Worm (Caenorhabditis elegans) whole organism, L4 larva: ENCODE measurements around the gene spp-22.
A peak's percentile ranks its signal among the peaks of the same experiment; 100 is the strongest.

Source experiments
- D1046.2 ChIP-seq: fragments of 200-800 bp; sonication (Bioruptor generic); IDR thresholded peaks from 2 replicates; pipeline ENCODE4 v1.3.6; 2022; ENCODE audit warnings: missing genetic modification characterization, missing compliant biosample characterization
- F26F4.8 ChIP-seq: fragments of 200-800 bp; sonication (Bioruptor generic); conservative IDR thresholded peaks from 2 replicates; pipeline ENCODE4 v1.3.6; 2022; ENCODE audit warnings: missing genetic modification characterization, missing compliant biosample characterization
- R02D3.7 ChIP-seq: fragments of 150-350 bp; sonication (generic microtip); optimal IDR thresholded peaks from 3 replicates; lab custom pipeline; 2014; ENCODE audit warnings: missing biosample characterization, missing genetic modification characterization
- Y105C5A.15 ChIP-seq: fragments of 200-800 bp; sonication (Bioruptor generic); IDR thresholded peaks from 2 replicates; pipeline ENCODE4 v1.3.6; 2022; ENCODE audit warnings: missing genetic modification characterization, missing compliant biosample characterization
- Y48G9A.11 ChIP-seq: fragments of 200-800 bp; sonication (Bioruptor generic); IDR thresholded peaks from 2 replicates; pipeline ENCODE4 v1.3.6; 2022; ENCODE audit warnings: missing genetic modification reagents, missing genetic modification characterization, missing compliant biosample characterization
- Y5F2A.4 ChIP-seq: fragments of 200-800 bp; sonication (Bioruptor generic); optimal IDR thresholded peaks from 2 replicates; lab custom pipeline; 2018; ENCODE audit warnings: mild to moderate bottlenecking, missing genetic modification characterization, missing compliant biosample characterization
- ZK337.2 ChIP-seq: fragments of 200-800 bp; sonication (Bioruptor generic); IDR thresholded peaks from 2 replicates; pipeline ENCODE4 v1.3.6; 2022; ENCODE audit warnings: missing genetic modification reagents, missing genetic modification characterization, missing compliant biosample characterization
- aha-1 ChIP-seq: fragments of 150-350 bp; peaks from one replicate; lab custom pipeline; 2014; ENCODE audit warnings: missing biosample characterization, missing genetic modification characterization
- attf-4 ChIP-seq: sonication (generic microtip); optimal IDR thresholded peaks from 3 replicates; lab custom pipeline; 2017; ENCODE audit warnings: missing biosample characterization, missing genetic modification characterization
- ceh-20 ChIP-seq: fragments of 200-800 bp; sonication (Bioruptor generic); IDR thresholded peaks from 2 replicates; pipeline ENCODE4 v1.3.6; 2022; ENCODE audit warnings: missing genetic modification reagents, missing genetic modification characterization, missing compliant biosample characterization
- ceh-28 ChIP-seq: fragments of 150-350 bp; optimal IDR thresholded peaks from 2 replicates; lab custom pipeline; 2014; ENCODE audit warnings: missing biosample characterization, missing genetic modification reagents, missing genetic modification characterization
- ceh-82 ChIP-seq: sonication (generic microtip); optimal IDR thresholded peaks from 2 replicates; lab custom pipeline; 2017; ENCODE audit warnings: missing biosample characterization, missing genetic modification characterization
- cey-2 ChIP-seq: sonication (generic microtip); optimal IDR thresholded peaks from 3 replicates; lab custom pipeline; 2017; ENCODE audit warnings: missing genetic modification characterization, mild to moderate bottlenecking, missing compliant biosample characterization, antibody characterized with exemption, borderline replicate concordance; ENCODE audit not compliant: insufficient read depth
- ctbp-1 ChIP-seq: fragments of 200-800 bp; sonication (Bioruptor generic); IDR thresholded peaks from 2 replicates; pipeline ENCODE4 v1.3.6; 2022; ENCODE audit warnings: missing genetic modification reagents, missing genetic modification characterization, missing compliant biosample characterization
- daf-19 ChIP-seq: fragments of 200-800 bp; sonication (Bioruptor generic); conservative IDR thresholded peaks from 2 replicates; pipeline ENCODE4 v1.3.6; 2022; ENCODE audit warnings: missing genetic modification characterization, missing compliant biosample characterization
- dmd-6 ChIP-seq: fragments of 200-800 bp; sonication (Bioruptor generic); IDR thresholded peaks from 2 replicates; pipeline ENCODE4 v1.3.6; 2022; ENCODE audit warnings: missing genetic modification reagents, missing genetic modification characterization, missing compliant biosample characterization
- duxl-1 ChIP-seq: sonication (generic microtip); optimal IDR thresholded peaks from 2 replicates; lab custom pipeline; 2016; ENCODE audit warnings: mild to moderate bottlenecking, missing genetic modification characterization, moderate library complexity, missing compliant biosample characterization; ENCODE audit not compliant: poor library complexity
- dve-1 ChIP-seq: sonication (generic microtip); optimal IDR thresholded peaks from 2 replicates; lab custom pipeline; 2017; ENCODE audit warnings: antibody characterized with exemption, mild to moderate bottlenecking, missing genetic modification characterization, missing compliant biosample characterization; ENCODE audit not compliant: insufficient read depth
- egl-27 ChIP-seq: sonication (generic microtip); optimal IDR thresholded peaks from 3 replicates; lab custom pipeline; 2017; ENCODE audit warnings: missing biosample characterization, missing genetic modification reagents, missing genetic modification characterization
- egl-43 ChIP-seq: fragments of 200-800 bp; sonication (Bioruptor generic); IDR thresholded peaks from 2 replicates; pipeline ENCODE4 v1.3.6; 2022; ENCODE audit warnings: missing genetic modification reagents, missing genetic modification characterization, missing compliant biosample characterization
- fkh-10 ChIP-seq: fragments of 150-350 bp; optimal IDR thresholded peaks from 2 replicates; lab custom pipeline; 2014; ENCODE audit warnings: missing biosample characterization, missing genetic modification reagents, missing genetic modification characterization
- hif-1 ChIP-seq, 2 experiments: sonication (generic microtip); optimal IDR thresholded peaks; 2 replicates each; lab custom pipeline; 2016 to 2017; ENCODE audit warnings: missing compliant biosample characterization in 2 of 2, missing genetic modification characterization in 2 of 2, missing genetic modification reagents in 2 of 2, missing genotype in 2 of 2, mild to moderate bottlenecking in 1 of 2
- hlh-30 ChIP-seq: sonication (generic microtip); optimal IDR thresholded peaks from 2 replicates; lab custom pipeline; 2017; ENCODE audit warnings: antibody characterized with exemption, mild to moderate bottlenecking, missing genetic modification characterization, missing compliant biosample characterization; ENCODE audit not compliant: insufficient read depth
- hmg-1.1 ChIP-seq: fragments of 200-800 bp; sonication (Bioruptor generic); IDR thresholded peaks from 2 replicates; pipeline ENCODE4 v1.3.6; 2022; ENCODE audit warnings: missing genetic modification reagents, missing genetic modification characterization, missing compliant biosample characterization
- jun-1 ChIP-seq: fragments of 150-350 bp; optimal IDR thresholded peaks from 2 replicates; lab custom pipeline; 2014; ENCODE audit warnings: missing biosample characterization, missing genetic modification reagents, missing genetic modification characterization
- lin-13 ChIP-seq: fragments of 150-350 bp; optimal IDR thresholded peaks from 2 replicates; lab custom pipeline; 2014; ENCODE audit warnings: missing biosample characterization, missing genetic modification reagents, missing genetic modification characterization
- lin-29 ChIP-seq: fragments of 200-800 bp; sonication (Bioruptor generic); IDR thresholded peaks from 2 replicates; pipeline ENCODE4 v1.3.6; 2022; ENCODE audit warnings: missing genetic modification reagents, missing genetic modification characterization, missing compliant biosample characterization
- lin-38 ChIP-seq: fragments of 200-800 bp; sonication (Bioruptor generic); IDR thresholded peaks from 2 replicates; pipeline ENCODE4 v1.3.6; 2022; ENCODE audit warnings: missing genetic modification reagents, missing genetic modification characterization, missing compliant biosample characterization
- lir-3 ChIP-seq: sonication (generic microtip); optimal IDR thresholded peaks from 2 replicates; lab custom pipeline; 2016; ENCODE audit warnings: mild to moderate bottlenecking, missing genetic modification characterization, missing compliant biosample characterization
- lsy-2 ChIP-seq, 2 experiments: fragments of 150-350 bp in 1 of 2; sonication (generic microtip) in 1 of 2; optimal IDR thresholded peaks; 2 replicates each; lab custom pipeline; 2014 to 2017; ENCODE audit warnings: missing biosample characterization in 2 of 2, missing genetic modification characterization in 2 of 2
- madf-5 ChIP-seq, 2 experiments: fragments of 200-800 bp; sonication (Bioruptor generic); IDR thresholded peaks; 2 replicates each; pipeline ENCODE4 v1.3.6; 2022; ENCODE audit warnings: missing compliant biosample characterization in 2 of 2, missing genetic modification characterization in 2 of 2
- madf-9 ChIP-seq: fragments of 200-800 bp; sonication (Bioruptor generic); conservative IDR thresholded peaks from 2 replicates; pipeline ENCODE4 v1.3.6; 2022; ENCODE audit warnings: missing genetic modification reagents, missing genetic modification characterization, missing compliant biosample characterization
- mdl-1 ChIP-seq, 2 experiments: fragments of 150-350 bp in 1 of 2; sonication (generic microtip) in 1 of 2; optimal IDR thresholded peaks; 2 replicates each; lab custom pipeline; 2014 to 2017; ENCODE audit warnings: missing biosample characterization in 2 of 2, missing genetic modification characterization in 2 of 2
- mxl-2 ChIP-seq: fragments of 200-800 bp; sonication (Bioruptor generic); conservative IDR thresholded peaks from 2 replicates; pipeline ENCODE4 v1.3.6; 2022; ENCODE audit warnings: missing genetic modification reagents, missing genetic modification characterization, missing compliant biosample characterization
- nhr-10 ChIP-seq: fragments of 150-350 bp; optimal IDR thresholded peaks from 2 replicates; lab custom pipeline; 2014; ENCODE audit warnings: missing biosample characterization, missing genetic modification characterization
- nhr-11 ChIP-seq: fragments of 150-350 bp; optimal IDR thresholded peaks from 2 replicates; lab custom pipeline; 2014; ENCODE audit warnings: missing biosample characterization, missing genetic modification characterization
- nhr-25 ChIP-seq: sonication (generic microtip); optimal IDR thresholded peaks from 2 replicates; lab custom pipeline; 2017; ENCODE audit warnings: missing genetic modification characterization, mild to moderate bottlenecking, missing compliant biosample characterization, antibody characterized with exemption, moderate library complexity, borderline replicate concordance; ENCODE audit not compliant: insufficient read depth
- nhr-28 ChIP-seq: fragments of 150-350 bp; optimal IDR thresholded peaks from 2 replicates; lab custom pipeline; 2014; ENCODE audit warnings: missing biosample characterization, missing genetic modification characterization
- nhr-48 ChIP-seq: sonication (generic microtip); optimal IDR thresholded peaks from 2 replicates; lab custom pipeline; 2016; ENCODE audit warnings: mild to moderate bottlenecking, missing genetic modification characterization, missing compliant biosample characterization
- nhr-6 ChIP-seq: fragments of 150-350 bp; optimal IDR thresholded peaks from 2 replicates; lab custom pipeline; 2014; ENCODE audit warnings: missing biosample characterization, missing genetic modification characterization
- nhr-76 ChIP-seq: fragments of 150-350 bp; optimal IDR thresholded peaks from 2 replicates; lab custom pipeline; 2014; ENCODE audit warnings: missing biosample characterization, missing genetic modification characterization
- nhr-77 ChIP-seq: fragments of 150-350 bp; optimal IDR thresholded peaks from 2 replicates; lab custom pipeline; 2014; ENCODE audit warnings: missing biosample characterization, missing genetic modification characterization
- rbr-2 ChIP-seq: sonication (generic microtip); optimal IDR thresholded peaks from 2 replicates; lab custom pipeline; 2016; ENCODE audit warnings: missing genotype, missing genetic modification characterization, missing compliant biosample characterization
- snpc-4 ChIP-seq: fragments of 150-350 bp; optimal IDR thresholded peaks from 2 replicates; lab custom pipeline; 2014; ENCODE audit warnings: missing biosample characterization, missing genetic modification characterization
- spr-1 ChIP-seq: sonication (generic microtip); optimal IDR thresholded peaks from 2 replicates; lab custom pipeline; 2016; ENCODE audit warnings: mild to moderate bottlenecking, missing genetic modification characterization, missing compliant biosample characterization
- spr-3 ChIP-seq: fragments of 200-800 bp; sonication (Bioruptor generic); optimal IDR thresholded peaks from 2 replicates; lab custom pipeline; 2018; ENCODE audit warnings: mild to moderate bottlenecking, missing genetic modification characterization, missing compliant biosample characterization
- tra-1 ChIP-seq: fragments of 200-800 bp; sonication (Bioruptor generic); IDR thresholded peaks from 2 replicates; pipeline ENCODE4 v1.3.6; 2022; ENCODE audit warnings: missing genetic modification reagents, missing genetic modification characterization, missing compliant biosample characterization
- zfp-2 ChIP-seq: sonication (generic microtip); optimal IDR thresholded peaks from 2 replicates; lab custom pipeline; 2016; ENCODE audit warnings: mild to moderate bottlenecking, missing genetic modification characterization, missing compliant biosample characterization
- zip-11 ChIP-seq: fragments of 200-800 bp; sonication (Bioruptor generic); IDR thresholded peaks from 2 replicates; pipeline ENCODE4 v1.3.6; 2022; ENCODE audit warnings: missing genetic modification characterization, missing compliant biosample characterization
- zip-2 ChIP-seq: fragments of 150-350 bp; optimal IDR thresholded peaks from 2 replicates; lab custom pipeline; 2014; ENCODE audit warnings: missing biosample characterization, missing genetic modification characterization

The spp-22 gene

DNA sequence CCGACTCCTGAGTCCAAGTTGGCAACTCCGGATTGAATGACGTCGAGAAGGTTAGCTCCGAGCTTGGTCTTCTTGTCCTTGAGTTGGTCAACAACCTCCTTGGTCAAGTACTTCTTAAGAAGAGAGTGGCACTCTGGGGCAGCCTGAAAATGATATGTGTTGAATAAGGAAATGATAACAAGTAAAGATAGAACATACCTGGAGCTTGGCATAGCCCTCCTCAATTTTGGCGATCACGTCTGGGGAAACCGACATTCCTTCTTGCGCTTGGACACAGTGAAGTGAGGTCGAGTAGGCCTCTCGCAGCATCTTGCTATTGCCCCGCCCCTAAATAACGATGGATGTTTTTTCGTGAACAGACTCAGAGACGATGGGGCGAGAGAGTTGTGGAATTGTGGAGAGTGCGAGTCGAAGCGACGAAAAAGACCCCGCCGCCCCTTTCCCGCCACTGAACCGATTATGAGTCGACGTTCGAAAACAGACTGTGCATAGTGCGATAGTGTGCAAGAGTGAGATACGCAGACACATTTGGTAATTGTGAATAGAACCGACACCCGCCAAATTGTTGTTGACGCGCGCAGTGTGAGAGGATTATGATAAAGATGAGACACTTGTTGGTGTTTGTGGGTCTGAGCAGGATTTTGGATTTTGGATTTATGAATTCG, 20.8 kb downstream of the spp-22 start (continued):
- peak in 1 of 2 experiments; percentile 62 for TF ChIP-seq lsy-2 (tag; optimal IDR thresholded peaks at IDR 0.05; lab: Kevin White, UChicago)
- peak in 1 of 2 experiments; percentile 1 for TF ChIP-seq hif-1 (tag; optimal IDR thresholded peaks at IDR 0.05; lab: Kevin White, UChicago)
- TF ChIP-seq ctbp-1 (GFP tag; lab: Robert Waterston, UW): no peak
- TF ChIP-seq Y105C5A.15 (GFP tag; lab: Robert Waterston, UW): no peak
- no peak for TF ChIP-seq mxl-2
- no peak for TF ChIP-seq ceh-20 (GFP tag; lab: Robert Waterston, UW)
- no peak for TF ChIP-seq tra-1 (GFP tag; lab: Robert Waterston, UW)
- no peak for TF ChIP-seq nhr-76
- TF ChIP-seq lin-38: no peak
- TF ChIP-seq ceh-28 (tag; lab: Kevin White, UChicago): no peak
- TF ChIP-seq madf-5 (GFP tag; IDR thresholded peaks at IDR 0.05; lab: Robert Waterston, UW): 0 out of 4 replicates have a peak, but pooled peaks of 1 of the 2 experiments have one; percentile 26
- TF ChIP-seq duxl-1 (tag; lab: Kevin White, UChicago): no peak
- TF ChIP-seq mdl-1 (tag; optimal IDR thresholded peaks at IDR 0.05; lab: Kevin White, UChicago): peak in 1 of 2 experiments; percentile 37
- no peak for TF ChIP-seq Y5F2A.4 (GFP tag; lab: Kevin White, UChicago)
- no peak for TF ChIP-seq ceh-82 (tag; lab: Kevin White, UChicago)
- TF ChIP-seq zfp-2: no peak
- TF ChIP-seq hlh-30 (tag; lab: Kevin White, UChicago): no peak
- 0 out of 2 replicates have a peak, but pooled peaks have one; percentile 13 for TF ChIP-seq egl-43
- no peak for TF ChIP-seq nhr-77 (tag; lab: Kevin White, UChicago)
- no peak for TF ChIP-seq spr-3 (GFP tag; lab: Kevin White, UChicago)
- no peak for TF ChIP-seq Y48G9A.11
- peak; percentile 55 for TF ChIP-seq nhr-6 (tag; lab: Kevin White, UChicago)
- no peak for TF ChIP-seq nhr-25 (tag; lab: Kevin White, UChicago)
- TF ChIP-seq nhr-10 (tag; lab: Kevin White, UChicago): no peak
- TF ChIP-seq nhr-28 (tag; lab: Kevin White, UChicago): peak; percentile 23
- TF ChIP-seq nhr-48: no peak
- no peak for TF ChIP-seq snpc-4 (tag; lab: Kevin White, UChicago)
- TF ChIP-seq zip-2: no peak
- TF ChIP-seq lir-3 (tag; lab: Kevin White, UChicago): no peak
- no peak for TF ChIP-seq madf-9
- TF ChIP-seq D1046.2 (GFP tag; lab: Robert Waterston, UW): no peak
- TF ChIP-seq zip-11 (GFP tag; lab: Robert Waterston, UW): no peak
- peak; percentile 29 for TF ChIP-seq nhr-11 (tag; lab: Kevin White, UChicago)
- no peak for TF ChIP-seq fkh-10 (GFP tag; lab: Kevin White, UChicago)
- TF ChIP-seq F26F4.8 (GFP tag; lab: Robert Waterston, UW): no peak
- peak; percentile 67 for TF ChIP-seq dve-1 (tag; lab: Kevin White, UChicago)
- TF ChIP-seq dmd-6 (GFP tag; lab: Robert Waterston, UW): peak; percentile 35
- no peak for TF ChIP-seq jun-1 (tag; lab: Kevin White, UChicago)
- TF ChIP-seq aha-1 (tag; lab: Kevin White, UChicago): peak; percentile 91
- no peak for TF ChIP-seq spr-1 (tag; lab: Kevin White, UChicago)
- no peak for TF ChIP-seq lin-29
- TF ChIP-seq R02D3.7 (tag; lab: Kevin White, UChicago): no peak
- TF ChIP-seq ZK337.2: no peak
- TF ChIP-seq hmg-1.1 (GFP tag; lab: Robert Waterston, UW): peak; percentile 50; the same call in 1 of the 2 replicates
- TF ChIP-seq rbr-2 (tag; lab: Kevin White, UChicago): peak; percentile 22
- no peak for TF ChIP-seq attf-4 (tag; lab: Kevin White, UChicago)
- no peak for TF ChIP-seq lin-13 (GFP tag; lab: Kevin White, UChicago)
- TF ChIP-seq egl-27 (tag; lab: Kevin White, UChicago): no peak
- no peak for TF ChIP-seq daf-19 (GFP tag; lab: Robert Waterston, UW)
- no peak for TF ChIP-seq cey-2 (tag; lab: Kevin White, UChicago)
